Worm (Caenorhabditis elegans) whole organism, L1 larva: ENCODE results near the gene C14C10.10.

Experiments
- C04F5.9 ChIP-seq: sonication (generic microtip); optimal IDR thresholded peaks from 2 replicates; lab custom pipeline; 2016; ENCODE audit warnings: missing genetic modification characterization, missing compliant biosample characterization
- C34B4.2 ChIP-seq: sonication (generic microtip); optimal IDR thresholded peaks from 2 replicates; lab custom pipeline; 2017; ENCODE audit warnings: mild to moderate bottlenecking, missing genetic modification characterization, missing compliant biosample characterization
- Y116A8C.19 ChIP-seq: sonication (generic microtip); optimal IDR thresholded peaks from 2 replicates; lab custom pipeline; 2016; ENCODE audit warnings: missing compliant biosample characterization, missing genetic modification characterization, borderline replicate concordance
- aha-1 ChIP-seq: fragments of 150-350 bp; optimal IDR thresholded peaks from 2 replicates; lab custom pipeline; 2014; ENCODE audit warnings: missing biosample characterization, missing genetic modification characterization
- alr-1 ChIP-seq: fragments of 200-800 bp; sonication (Bioruptor generic); optimal IDR thresholded peaks from 2 replicates; lab custom pipeline; 2018; ENCODE audit warnings: borderline replicate concordance, mild to moderate bottlenecking, missing genetic modification characterization, missing compliant biosample characterization
- ama-1 ChIP-seq: fragments of 150-350 bp; optimal IDR thresholded peaks from 2 replicates; lab custom pipeline; 2014
- blmp-1 ChIP-seq: fragments of 150-350 bp; optimal IDR thresholded peaks from 2 replicates; lab custom pipeline; 2014; ENCODE audit warnings: missing biosample characterization, missing genetic modification characterization
- ceh-63 ChIP-seq: fragments of 200-800 bp; sonication (Bioruptor generic); optimal IDR thresholded peaks from 2 replicates; lab custom pipeline; 2018; ENCODE audit warnings: mild to moderate bottlenecking, missing genetic modification characterization, missing compliant biosample characterization
- ceh-8 ChIP-seq: fragments of 200-800 bp; sonication (Bioruptor generic); optimal IDR thresholded peaks from 2 replicates; lab custom pipeline; 2018; ENCODE audit warnings: mild to moderate bottlenecking, missing genetic modification characterization, moderate library complexity, missing compliant biosample characterization
- ceh-82 ChIP-seq, 3 experiments: fragments of 150-350 bp in 1 of 3; sonication (generic microtip) in 2 of 3; optimal IDR thresholded peaks; 2 replicates each; lab custom pipeline; 2014 to 2017; ENCODE audit warnings: missing biosample characterization in 3 of 3, missing genetic modification characterization in 3 of 3
- ceh-88 ChIP-seq: fragments of 200-800 bp; sonication (Bioruptor generic); IDR thresholded peaks from 2 replicates; pipeline ENCODE4 v1.3.6; 2022; ENCODE audit warnings: missing genetic modification characterization, missing compliant biosample characterization
- ceh-90 ChIP-seq: sonication (generic microtip); optimal IDR thresholded peaks from 2 replicates; lab custom pipeline; 2016; ENCODE audit warnings: missing genetic modification characterization, missing compliant biosample characterization
- dpl-1 ChIP-seq, 3 experiments: fragments of 150-350 bp in 2 of 3; sonication (generic microtip) in 1 of 3; optimal IDR thresholded peaks; 2 replicates each; lab custom pipeline; 2014 to 2017; ENCODE audit warnings: missing biosample characterization in 3 of 3, missing genetic modification characterization in 3 of 3, missing genetic modification reagents in 3 of 3
- dsc-1 ChIP-seq: sonication (generic microtip); optimal IDR thresholded peaks from 2 replicates; lab custom pipeline; 2016; ENCODE audit warnings: mild to moderate bottlenecking, missing genetic modification characterization, missing compliant biosample characterization
- efl-1 ChIP-seq, 4 experiments: fragments of 150-350 bp; optimal IDR thresholded peaks in 3 of 4; peaks in 1 of 4; 1 replicate in 1 of 4; 2 replicates in 3 of 4; lab custom pipeline; 2014; ENCODE audit warnings: missing biosample characterization in 2 of 4, missing genetic modification characterization in 2 of 4, missing genetic modification reagents in 2 of 4
- egl-13 ChIP-seq: sonication (generic microtip); optimal IDR thresholded peaks from 2 replicates; lab custom pipeline; 2016; ENCODE audit warnings: missing genotype, missing genetic modification reagents, missing genetic modification characterization, missing compliant biosample characterization
- elt-3 ChIP-seq, 6 experiments: fragments of 150-350 bp in 1 of 6; sonication (generic microtip); optimal IDR thresholded peaks; 2 replicates each; lab custom pipeline; 2017 to 2018; ENCODE audit warnings: missing biosample characterization in 6 of 6, missing genetic modification characterization in 6 of 6, inconsistent platforms in 1 of 6
- ets-5 ChIP-seq: fragments of 200-800 bp; sonication (Bioruptor generic); IDR thresholded peaks from 2 replicates; pipeline ENCODE4 v1.3.6; 2022; ENCODE audit warnings: missing genetic modification characterization, missing compliant biosample characterization
- fkh-10 ChIP-seq: sonication (generic microtip); optimal IDR thresholded peaks from 2 replicates; lab custom pipeline; 2017; ENCODE audit warnings: missing biosample characterization, missing genetic modification reagents, missing genetic modification characterization
- fkh-4 ChIP-seq: sonication (generic microtip); optimal IDR thresholded peaks from 2 replicates; lab custom pipeline; 2016; ENCODE audit warnings: missing compliant biosample characterization, missing genetic modification characterization, borderline replicate concordance
- fkh-8 ChIP-seq: sonication (generic microtip); optimal IDR thresholded peaks from 2 replicates; lab custom pipeline; 2016; ENCODE audit warnings: mild to moderate bottlenecking, missing genetic modification characterization, missing compliant biosample characterization
- fos-1 ChIP-seq: fragments of 150-350 bp; optimal IDR thresholded peaks from 2 replicates; lab custom pipeline; 2014; ENCODE audit warnings: missing biosample characterization, missing genetic modification characterization
- isw-1 ChIP-seq: fragments of 200-800 bp; sonication (Bioruptor generic); IDR thresholded peaks from 2 replicates; pipeline ENCODE4 v1.3.6; 2022; ENCODE audit warnings: missing genetic modification characterization, missing compliant biosample characterization
- jun-1 ChIP-seq: fragments of 150-350 bp; optimal IDR thresholded peaks from 2 replicates; lab custom pipeline; 2014; ENCODE audit warnings: missing biosample characterization, missing genetic modification reagents, missing genetic modification characterization
- lin-13 ChIP-seq: fragments of 150-350 bp; optimal IDR thresholded peaks from 2 replicates; lab custom pipeline; 2014; ENCODE audit warnings: missing biosample characterization, missing genetic modification reagents, missing genetic modification characterization
- lin-15B ChIP-seq: fragments of 150-350 bp; sonication (generic microtip); optimal IDR thresholded peaks from 3 replicates; lab custom pipeline; 2014; ENCODE audit warnings: missing biosample characterization, missing genetic modification characterization
- lsy-2 ChIP-seq, 2 experiments: fragments of 150-350 bp; optimal IDR thresholded peaks; 2 replicates each; lab custom pipeline; 2014; ENCODE audit warnings: missing biosample characterization in 2 of 2, missing genetic modification characterization in 2 of 2
- mef-2 ChIP-seq: fragments of 150-350 bp; optimal IDR thresholded peaks from 2 replicates; lab custom pipeline; 2014; ENCODE audit warnings: missing biosample characterization, missing genetic modification characterization
- nhr-11 ChIP-seq: fragments of 150-350 bp; optimal IDR thresholded peaks from 2 replicates; lab custom pipeline; 2014; ENCODE audit warnings: missing biosample characterization, missing genetic modification characterization
- nhr-12 ChIP-seq: sonication (generic microtip); optimal IDR thresholded peaks from 2 replicates; lab custom pipeline; 2017; ENCODE audit warnings: missing biosample characterization, missing genetic modification characterization
- nhr-237 ChIP-seq: fragments of 150-350 bp; optimal IDR thresholded peaks from 2 replicates; lab custom pipeline; 2014; ENCODE audit warnings: missing biosample characterization, missing genetic modification characterization
- nhr-71 ChIP-seq: sonication (generic microtip); optimal IDR thresholded peaks from 2 replicates; lab custom pipeline; 2016; ENCODE audit warnings: mild to moderate bottlenecking, missing genetic modification characterization, moderate library complexity, missing compliant biosample characterization
- nhr-76 ChIP-seq: sonication (generic microtip); optimal IDR thresholded peaks from 2 replicates; lab custom pipeline; 2017; ENCODE audit warnings: missing biosample characterization, missing genetic modification characterization
- nhr-77 ChIP-seq: fragments of 150-350 bp; optimal IDR thresholded peaks from 2 replicates; lab custom pipeline; 2014; ENCODE audit warnings: missing biosample characterization, missing genetic modification characterization
- nhr-85 ChIP-seq: sonication (generic microtip); peaks from one replicate; lab custom pipeline; 2016; ENCODE audit warnings: missing genetic modification characterization, inconsistent platforms, missing compliant biosample characterization
- nhr-90 ChIP-seq: sonication (generic microtip); optimal IDR thresholded peaks from 2 replicates; lab custom pipeline; 2016; ENCODE audit warnings: mild to moderate bottlenecking, missing genetic modification characterization, missing compliant biosample characterization; ENCODE audit not compliant: poor library complexity
- pag-3 ChIP-seq: sonication (generic microtip); optimal IDR thresholded peaks from 2 replicates; lab custom pipeline; 2017; ENCODE audit warnings: missing genetic modification characterization, mild to moderate bottlenecking, missing compliant biosample characterization, antibody characterized with exemption, borderline replicate concordance; ENCODE audit not compliant: insufficient read depth
- pax-3 ChIP-seq: fragments of 200-800 bp; sonication (Bioruptor generic); optimal IDR thresholded peaks from 2 replicates; lab custom pipeline; 2018; ENCODE audit warnings: mild to moderate bottlenecking, missing genetic modification characterization, moderate library complexity, missing compliant biosample characterization
- pqm-1 ChIP-seq: sonication (generic microtip); optimal IDR thresholded peaks from 3 replicates; lab custom pipeline; 2017; ENCODE audit warnings: missing biosample characterization, missing genetic modification characterization
- rnt-1 ChIP-seq: sonication (generic microtip); optimal IDR thresholded peaks from 2 replicates; lab custom pipeline; 2016; ENCODE audit warnings: mild to moderate bottlenecking, missing genetic modification characterization, moderate library complexity, missing compliant biosample characterization
- skn-1 ChIP-seq: fragments of 150-350 bp; optimal IDR thresholded peaks from 2 replicates; lab custom pipeline; 2014; ENCODE audit warnings: missing biosample characterization, missing genetic modification characterization
- sup-37 ChIP-seq: fragments of 200-800 bp; sonication (Bioruptor generic); optimal IDR thresholded peaks from 2 replicates; lab custom pipeline; 2018; ENCODE audit warnings: mild to moderate bottlenecking, missing genetic modification characterization, missing compliant biosample characterization
- swsn-7 ChIP-seq: sonication (generic microtip); optimal IDR thresholded peaks from 2 replicates; lab custom pipeline; 2016; ENCODE audit warnings: missing genetic modification characterization, missing compliant biosample characterization
- tbx-2 ChIP-seq: sonication (generic microtip); optimal IDR thresholded peaks from 2 replicates; lab custom pipeline; 2016; ENCODE audit warnings: missing genetic modification characterization, missing compliant biosample characterization
- tlp-1 ChIP-seq: fragments of 150-350 bp; optimal IDR thresholded peaks from 2 replicates; lab custom pipeline; 2014; ENCODE audit warnings: missing biosample characterization, missing genetic modification characterization
- unc-130 ChIP-seq: fragments of 150-350 bp; optimal IDR thresholded peaks from 2 replicates; lab custom pipeline; 2017; ENCODE audit warnings: missing biosample characterization, missing genetic modification characterization, inconsistent platforms
- unc-30 ChIP-seq: sonication (generic microtip); optimal IDR thresholded peaks from 2 replicates; lab custom pipeline; 2017; ENCODE audit warnings: missing biosample characterization, missing genetic modification characterization
- unc-62 ChIP-seq: fragments of 150-350 bp; optimal IDR thresholded peaks from 2 replicates; lab custom pipeline; 2014; ENCODE audit warnings: missing biosample characterization, missing genetic modification reagents, missing genetic modification characterization
- vab-15 ChIP-seq: sonication (generic microtip); optimal IDR thresholded peaks from 2 replicates; lab custom pipeline; 2017; ENCODE audit warnings: missing genotype, mild to moderate bottlenecking, missing genetic modification characterization, missing compliant biosample characterization
- zag-1 ChIP-seq: fragments of 150-350 bp; optimal IDR thresholded peaks from 2 replicates; lab custom pipeline; 2014; ENCODE audit warnings: missing biosample characterization, missing genetic modification characterization
- zip-4 ChIP-seq: fragments of 200-800 bp; sonication (Bioruptor generic); optimal IDR thresholded peaks from 2 replicates; lab custom pipeline; 2018; ENCODE audit warnings: mild to moderate bottlenecking, missing genetic modification characterization, moderate library complexity, missing compliant biosample characterization
- ztf-11 ChIP-seq, 2 experiments: sonication (generic microtip); optimal IDR thresholded peaks; 2 replicates each; lab custom pipeline; 2016 to 2017; ENCODE audit warnings: missing genetic modification characterization in 2 of 2, missing biosample characterization in 1 of 2, missing compliant biosample characterization in 1 of 2
- ztf-4 ChIP-seq: fragments of 150-350 bp; optimal IDR thresholded peaks from 2 replicates; lab custom pipeline; 2014; ENCODE audit warnings: missing biosample characterization, missing genetic modification characterization

C14C10.10 gene

ce11 chrV:12550036-12550626, 48.8 kb downstream of the C14C10.10 start, which contains the start of gene F45D3.3:
Gene F45D3.3 (minus strand): TSS chrV:12550385.
- no peak for TF ChIP-seq ceh-88 (GFP tag; lab: Robert Waterston, UW)
- no peak for TF ChIP-seq sup-37 (GFP tag; lab: Kevin White, UChicago)
- no peak for TF ChIP-seq mef-2 (tag; lab: Kevin White, UChicago)
- TF ChIP-seq rnt-1 (tag; lab: Kevin White, UChicago): peak; percentile 8
- peak; percentile 34 for TF ChIP-seq nhr-90
- TF ChIP-seq ama-1: peak; percentile 90
- TF ChIP-seq nhr-237 (tag; lab: Kevin White, UChicago): no peak
- TF ChIP-seq C04F5.9: no peak
- no peak for TF ChIP-seq ceh-63 (GFP tag; lab: Kevin White, UChicago)
- no peak for TF ChIP-seq zag-1 (tag; lab: Kevin White, UChicago)
- TF ChIP-seq elt-3 (tag; optimal IDR thresholded peaks at IDR 0.05; lab: Kevin White, UChicago): peak in 3 of 6 experiments; percentile 1 to 32 (median 8)
- TF ChIP-seq fos-1 (tag; lab: Kevin White, UChicago): no peak
- peak; percentile 54 for TF ChIP-seq nhr-71 (tag; lab: Kevin White, UChicago)
- TF ChIP-seq ztf-11 (tag; optimal IDR thresholded peaks at IDR 0.05; lab: Kevin White, UChicago): no peak
- TF ChIP-seq lin-15B: no peak
- TF ChIP-seq pag-3 (tag; lab: Kevin White, UChicago): no peak
- TF ChIP-seq isw-1: no peak
- peak in 1 of 2 experiments; percentile 38 for TF ChIP-seq lsy-2 (tag; optimal IDR thresholded peaks at IDR 0.05; lab: Kevin White, UChicago)
- no peak for TF ChIP-seq nhr-76 (tag; lab: Kevin White, UChicago)
- TF ChIP-seq tbx-2: peak; percentile 42
- no peak for TF ChIP-seq skn-1 (tag; lab: Kevin White, UChicago)
- TF ChIP-seq ceh-90: no peak
- TF ChIP-seq efl-1 (optimal IDR thresholded peaks at IDR 0.05; lab: Kevin White, UChicago): no peak
- peak in 1 of 2 experiments; percentile 85 for TF ChIP-seq efl-1 (GFP tag; optimal IDR thresholded peaks at IDR 0.05 in 1 of 2; lab: Kevin White, UChicago)
- no peak for TF ChIP-seq jun-1 (tag; lab: Kevin White, UChicago)
- TF ChIP-seq nhr-85 (tag; lab: Kevin White, UChicago): peak; percentile 46
- TF ChIP-seq alr-1 (tag; lab: Kevin White, UChicago): no peak
- no peak for TF ChIP-seq ceh-8
- no peak for TF ChIP-seq fkh-10 (GFP tag; lab: Kevin White, UChicago)
- no peak for TF ChIP-seq nhr-77 (tag; lab: Kevin White, UChicago)
- peak; percentile 65 for TF ChIP-seq blmp-1 (tag; lab: Kevin White, UChicago)
- no peak for TF ChIP-seq fkh-4 (tag; lab: Kevin White, UChicago)
- TF ChIP-seq unc-62 (GFP tag; lab: Kevin White, UChicago): no peak
- TF ChIP-seq Y116A8C.19 (tag; lab: Kevin White, UChicago): no peak
- TF ChIP-seq ztf-4 (tag; lab: Kevin White, UChicago): peak; percentile 47
- TF ChIP-seq dpl-1 (GFP tag; optimal IDR thresholded peaks at IDR 0.05; lab: Kevin White, UChicago): no peak
- TF ChIP-seq aha-1 (tag; lab: Kevin White, UChicago): no peak
- no peak for TF ChIP-seq unc-130
- no peak for TF ChIP-seq vab-15 (tag; lab: Kevin White, UChicago)
- TF ChIP-seq egl-13 (tag; lab: Kevin White, UChicago): no peak
- TF ChIP-seq pqm-1: no peak
- TF ChIP-seq nhr-11 (tag; lab: Kevin White, UChicago): no peak
- TF ChIP-seq pax-3 (tag; lab: Kevin White, UChicago): no peak
- TF ChIP-seq unc-30: no peak
- no peak for TF ChIP-seq ets-5 (GFP tag; lab: Robert Waterston, UW)
- no peak for TF ChIP-seq nhr-12 (tag; lab: Kevin White, UChicago)
- no peak for TF ChIP-seq fkh-8 (tag; lab: Kevin White, UChicago)
- TF ChIP-seq lin-13 (GFP tag; lab: Kevin White, UChicago): no peak
- TF ChIP-seq dsc-1: peak; percentile 18
- no peak for TF ChIP-seq ceh-82 (tag; optimal IDR thresholded peaks at IDR 0.05; lab: Kevin White, UChicago)
- no peak for TF ChIP-seq zip-4 (GFP tag; lab: Kevin White, UChicago)
- no peak for TF ChIP-seq swsn-7 (tag; lab: Kevin White, UChicago)
- no peak for TF ChIP-seq C34B4.2 (tag; lab: Kevin White, UChicago)
- TF ChIP-seq tlp-1 (tag; lab: Kevin White, UChicago): no peak
